Worm (Caenorhabditis elegans) whole organism, L4 larva: ENCODE data around the gene E01G4.6.

ENCODE experiments used
- D1046.2 ChIP-seq: fragments of 200-800 bp; sonication (Bioruptor generic); IDR thresholded peaks from 2 replicates; pipeline ENCODE4 v1.3.6; 2022; ENCODE audit warnings: missing genetic modification characterization, missing compliant biosample characterization
- F10B5.3 ChIP-seq: sonication (generic microtip); optimal IDR thresholded peaks from 2 replicates; lab custom pipeline; 2016; ENCODE audit warnings: mild to moderate bottlenecking, missing genetic modification characterization, missing compliant biosample characterization
- F26F4.8 ChIP-seq: fragments of 200-800 bp; sonication (Bioruptor generic); conservative IDR thresholded peaks from 2 replicates; pipeline ENCODE4 v1.3.6; 2022; ENCODE audit warnings: missing genetic modification characterization, missing compliant biosample characterization
- F37D6.2 ChIP-seq: sonication (generic microtip); optimal IDR thresholded peaks from 2 replicates; lab custom pipeline; 2016; ENCODE audit warnings: mild to moderate bottlenecking, missing genetic modification characterization, missing compliant biosample characterization
- F44E2.7 ChIP-seq: fragments of 200-800 bp; sonication (Bioruptor generic); IDR thresholded peaks from 2 replicates; pipeline ENCODE4 v2.1.2; 2022; ENCODE audit warnings: missing genetic modification characterization, missing compliant biosample characterization
- F49E8.2 ChIP-seq: sonication (generic microtip); optimal IDR thresholded peaks from 2 replicates; lab custom pipeline; 2016; ENCODE audit warnings: missing compliant biosample characterization, mild to moderate bottlenecking, missing genetic modification characterization, borderline replicate concordance
- T20F7.1 ChIP-seq: fragments of 200-800 bp; sonication (Bioruptor generic); optimal IDR thresholded peaks from 2 replicates; lab custom pipeline; 2018; ENCODE audit warnings: mild to moderate bottlenecking, missing genetic modification characterization, missing compliant biosample characterization
- T26A8.4 ChIP-seq: fragments of 200-800 bp; sonication (Bioruptor generic); IDR thresholded peaks from 2 replicates; pipeline ENCODE4 v1.3.6; 2022; ENCODE audit warnings: missing genetic modification characterization, missing compliant biosample characterization
- Y48G9A.11 ChIP-seq: fragments of 200-800 bp; sonication (Bioruptor generic); IDR thresholded peaks from 2 replicates; pipeline ENCODE4 v1.3.6; 2022; ENCODE audit warnings: missing genetic modification reagents, missing genetic modification characterization, missing compliant biosample characterization
- Y5F2A.4 ChIP-seq: fragments of 200-800 bp; sonication (Bioruptor generic); optimal IDR thresholded peaks from 2 replicates; lab custom pipeline; 2018; ENCODE audit warnings: mild to moderate bottlenecking, missing genetic modification characterization, missing compliant biosample characterization
- Y75B8A.6 ChIP-seq: fragments of 200-800 bp; sonication (Bioruptor generic); IDR thresholded peaks from 2 replicates; pipeline ENCODE4 v1.3.6; 2022; ENCODE audit warnings: missing genetic modification reagents, missing genetic modification characterization, missing compliant biosample characterization
- ZK337.2 ChIP-seq: fragments of 200-800 bp; sonication (Bioruptor generic); IDR thresholded peaks from 2 replicates; pipeline ENCODE4 v1.3.6; 2022; ENCODE audit warnings: missing genetic modification reagents, missing genetic modification characterization, missing compliant biosample characterization
- ZK546.5 ChIP-seq, 2 experiments: sonication (generic microtip); optimal IDR thresholded peaks; 2 replicates each; lab custom pipeline; 2017; ENCODE audit warnings: missing biosample characterization in 2 of 2, missing genetic modification characterization in 2 of 2
- aly-2 ChIP-seq: sonication (generic microtip); optimal IDR thresholded peaks from 2 replicates; lab custom pipeline; 2018; ENCODE audit warnings: missing biosample characterization, missing genetic modification characterization
- ceh-20 ChIP-seq: fragments of 200-800 bp; sonication (Bioruptor generic); IDR thresholded peaks from 2 replicates; pipeline ENCODE4 v1.3.6; 2022; ENCODE audit warnings: missing genetic modification reagents, missing genetic modification characterization, missing compliant biosample characterization
- ceh-44 ChIP-seq: fragments of 200-800 bp; sonication (Bioruptor generic); IDR thresholded peaks from 2 replicates; pipeline ENCODE4 v1.3.6; 2022; ENCODE audit warnings: missing genetic modification reagents, missing genetic modification characterization, missing compliant biosample characterization
- ceh-62 ChIP-seq: sonication (generic microtip); optimal IDR thresholded peaks from 2 replicates; lab custom pipeline; 2017; ENCODE audit warnings: missing biosample characterization, missing genetic modification characterization
- ces-1 ChIP-seq: fragments of 150-350 bp; sonication (generic microtip); optimal IDR thresholded peaks from 4 replicates; lab custom pipeline; 2014; ENCODE audit warnings: missing biosample characterization, missing genetic modification reagents, missing genetic modification characterization
- ctbp-1 ChIP-seq: fragments of 200-800 bp; sonication (Bioruptor generic); IDR thresholded peaks from 2 replicates; pipeline ENCODE4 v1.3.6; 2022; ENCODE audit warnings: missing genetic modification reagents, missing genetic modification characterization, missing compliant biosample characterization
- dmd-8 ChIP-seq: fragments of 200-800 bp; sonication (Bioruptor generic); IDR thresholded peaks from 2 replicates; pipeline ENCODE4 v1.3.6; 2022; ENCODE audit warnings: missing genetic modification characterization, missing compliant biosample characterization
- dmd-9 ChIP-seq: fragments of 200-800 bp; sonication (Bioruptor generic); IDR thresholded peaks from 2 replicates; pipeline ENCODE4 v1.3.6; 2022; ENCODE audit warnings: missing genetic modification reagents, missing genetic modification characterization, missing compliant biosample characterization
- fkh-10 ChIP-seq: fragments of 150-350 bp; optimal IDR thresholded peaks from 2 replicates; lab custom pipeline; 2014; ENCODE audit warnings: missing biosample characterization, missing genetic modification reagents, missing genetic modification characterization
- fos-1 ChIP-seq: fragments of 150-350 bp; optimal IDR thresholded peaks from 2 replicates; lab custom pipeline; 2014; ENCODE audit warnings: missing biosample characterization, missing genetic modification characterization
- gei-8 ChIP-seq: fragments of 200-800 bp; sonication (Bioruptor generic); optimal IDR thresholded peaks from 2 replicates; lab custom pipeline; 2018; ENCODE audit warnings: mild to moderate bottlenecking, missing genetic modification characterization, missing compliant biosample characterization
- hif-1 ChIP-seq, 2 experiments: sonication (generic microtip); optimal IDR thresholded peaks; 2 replicates each; lab custom pipeline; 2016 to 2017; ENCODE audit warnings: missing compliant biosample characterization in 2 of 2, missing genetic modification characterization in 2 of 2, missing genetic modification reagents in 2 of 2, missing genotype in 2 of 2, mild to moderate bottlenecking in 1 of 2
- hlh-11 ChIP-seq: fragments of 200-800 bp; sonication (Bioruptor generic); optimal IDR thresholded peaks from 2 replicates; lab custom pipeline; 2018; ENCODE audit warnings: mild to moderate bottlenecking, missing genetic modification characterization, missing compliant biosample characterization
- hlh-30 ChIP-seq: sonication (generic microtip); optimal IDR thresholded peaks from 2 replicates; lab custom pipeline; 2017; ENCODE audit warnings: antibody characterized with exemption, mild to moderate bottlenecking, missing genetic modification characterization, missing compliant biosample characterization; ENCODE audit not compliant: insufficient read depth
- hmg-1.1 ChIP-seq: fragments of 200-800 bp; sonication (Bioruptor generic); IDR thresholded peaks from 2 replicates; pipeline ENCODE4 v1.3.6; 2022; ENCODE audit warnings: missing genetic modification reagents, missing genetic modification characterization, missing compliant biosample characterization
- lin-13 ChIP-seq: fragments of 150-350 bp; optimal IDR thresholded peaks from 2 replicates; lab custom pipeline; 2014; ENCODE audit warnings: missing biosample characterization, missing genetic modification reagents, missing genetic modification characterization
- lin-38 ChIP-seq: fragments of 200-800 bp; sonication (Bioruptor generic); IDR thresholded peaks from 2 replicates; pipeline ENCODE4 v1.3.6; 2022; ENCODE audit warnings: missing genetic modification reagents, missing genetic modification characterization, missing compliant biosample characterization
- lin-39 ChIP-seq: fragments of 150-350 bp; optimal IDR thresholded peaks from 2 replicates; lab custom pipeline; 2014; ENCODE audit warnings: missing biosample characterization, missing genetic modification reagents, missing genetic modification characterization
- lir-3 ChIP-seq: sonication (generic microtip); optimal IDR thresholded peaks from 2 replicates; lab custom pipeline; 2016; ENCODE audit warnings: mild to moderate bottlenecking, missing genetic modification characterization, missing compliant biosample characterization
- madf-9 ChIP-seq: fragments of 200-800 bp; sonication (Bioruptor generic); conservative IDR thresholded peaks from 2 replicates; pipeline ENCODE4 v1.3.6; 2022; ENCODE audit warnings: missing genetic modification reagents, missing genetic modification characterization, missing compliant biosample characterization
- mxl-3 ChIP-seq: fragments of 200-800 bp; sonication (Bioruptor generic); optimal IDR thresholded peaks from 2 replicates; lab custom pipeline; 2018; ENCODE audit warnings: mild to moderate bottlenecking, missing genetic modification characterization, missing compliant biosample characterization
- nhr-10 ChIP-seq: fragments of 150-350 bp; optimal IDR thresholded peaks from 2 replicates; lab custom pipeline; 2014; ENCODE audit warnings: missing biosample characterization, missing genetic modification characterization
- nhr-111 ChIP-seq: fragments of 200-800 bp; sonication (Bioruptor generic); optimal IDR thresholded peaks from 2 replicates; lab custom pipeline; 2018; ENCODE audit warnings: mild to moderate bottlenecking, missing genetic modification characterization, missing compliant biosample characterization
- nhr-237 ChIP-seq: sonication (generic microtip); optimal IDR thresholded peaks from 2 replicates; lab custom pipeline; 2017; ENCODE audit warnings: missing biosample characterization, missing genetic modification characterization
- nhr-25 ChIP-seq: sonication (generic microtip); optimal IDR thresholded peaks from 2 replicates; lab custom pipeline; 2017; ENCODE audit warnings: missing genetic modification characterization, mild to moderate bottlenecking, missing compliant biosample characterization, antibody characterized with exemption, moderate library complexity, borderline replicate concordance; ENCODE audit not compliant: insufficient read depth
- nhr-42 ChIP-seq: fragments of 200-800 bp; sonication (Bioruptor generic); IDR thresholded peaks from 2 replicates; pipeline ENCODE4 v1.3.6; 2022; ENCODE audit warnings: missing genetic modification characterization, missing compliant biosample characterization
- nhr-76 ChIP-seq: fragments of 150-350 bp; optimal IDR thresholded peaks from 2 replicates; lab custom pipeline; 2014; ENCODE audit warnings: missing biosample characterization, missing genetic modification characterization
- pha-4 ChIP-seq, 2 experiments: fragments of 150-350 bp in 1 of 2; fragments of 200-800 bp in 1 of 2; sonication (Bioruptor generic) in 1 of 2; IDR thresholded peaks in 1 of 2; optimal IDR thresholded peaks in 1 of 2; 2 replicates each; pipeline versions ENCODE4 v1.3.6 to Lab custom; 2014 to 2022; ENCODE audit warnings: missing genetic modification characterization in 2 of 2, missing genetic modification reagents in 2 of 2, missing biosample characterization in 1 of 2, missing compliant biosample characterization in 1 of 2
- php-3 ChIP-seq: fragments of 200-800 bp; sonication (Bioruptor generic); IDR thresholded peaks from 2 replicates; pipeline ENCODE4 v1.3.6; 2022; ENCODE audit warnings: missing genetic modification reagents, missing genetic modification characterization, missing compliant biosample characterization
- pqm-1 ChIP-seq: sonication (generic microtip); optimal IDR thresholded peaks from 2 replicates; lab custom pipeline; 2017; ENCODE audit warnings: missing biosample characterization, missing genetic modification characterization
- saeg-2 ChIP-seq: fragments of 200-800 bp; sonication (Bioruptor generic); IDR thresholded peaks from 2 replicates; pipeline ENCODE4 v1.3.6; 2022; ENCODE audit warnings: missing genetic modification reagents, missing genetic modification characterization, missing compliant biosample characterization
- set-16 ChIP-seq: fragments of 200-800 bp; sonication (Bioruptor generic); IDR thresholded peaks from 2 replicates; pipeline ENCODE4 v1.3.6; 2022; ENCODE audit warnings: missing genetic modification reagents, missing genetic modification characterization, missing compliant biosample characterization
- tag-97 ChIP-seq: fragments of 200-800 bp; sonication (Bioruptor generic); IDR thresholded peaks from 2 replicates; pipeline ENCODE4 v1.3.6; 2022; ENCODE audit warnings: missing genetic modification characterization, missing compliant biosample characterization
- unc-39 ChIP-seq: sonication (generic microtip); optimal IDR thresholded peaks from 2 replicates; lab custom pipeline; 2017; ENCODE audit warnings: missing biosample characterization, missing genetic modification characterization
- unc-62 ChIP-seq, 3 experiments: fragments of 150-350 bp in 1 of 3; sonication (generic microtip); optimal IDR thresholded peaks in 2 of 3; peaks in 1 of 3; 1 replicate in 1 of 3; 2 replicates in 2 of 3; lab custom pipeline; 2014 to 2017; ENCODE audit warnings: missing biosample characterization in 3 of 3, missing genetic modification characterization in 3 of 3, missing genetic modification reagents in 3 of 3, missing genotype in 1 of 3
- zip-11 ChIP-seq: fragments of 200-800 bp; sonication (Bioruptor generic); IDR thresholded peaks from 2 replicates; pipeline ENCODE4 v1.3.6; 2022; ENCODE audit warnings: missing genetic modification characterization, missing compliant biosample characterization
- ztf-11 ChIP-seq: fragments of 150-350 bp; optimal IDR thresholded peaks from 2 replicates; lab custom pipeline; 2014; ENCODE audit warnings: missing biosample characterization, missing genetic modification characterization

E01G4.6 gene

ce11 chrII:13467838-13468389 is 14.3 kb upstream of the E01G4.6 start (continued):
- TF ChIP-seq nhr-42 (GFP tag; lab: Robert Waterston, UW) (no peak), unc-62 (GFP tag; optimal IDR thresholded peaks at IDR 0.05 in 1 of 2; lab: Kevin White, UChicago) (peak in 1 of 2 experiments; percentile 86), unc-62 (tag; optimal IDR thresholded peaks at IDR 0.05; lab: Kevin White, UChicago) (no peak), madf-9 (no peak), T26A8.4 (GFP tag; lab: Robert Waterston, UW) (no peak), ZK337.2 (GFP tag; lab: Robert Waterston, UW) (no peak), nhr-25 (tag; lab: Kevin White, UChicago) (no peak), lin-13 (GFP tag; lab: Kevin White, UChicago) (no peak), hlh-30 (tag; lab: Kevin White, UChicago) (peak; percentile 15), nhr-76 (no peak), ceh-62 (tag; lab: Kevin White, UChicago) (no peak), gei-8 (GFP tag; lab: Kevin White, UChicago) (no peak), Y75B8A.6 (no peak), F44E2.7 (GFP tag; lab: Robert Waterston, UW) (no peak), zip-11 (no peak), dmd-9 (GFP tag; lab: Robert Waterston, UW) (no peak), F10B5.3 (tag; lab: Kevin White, UChicago) (no peak), nhr-237 (tag; lab: Kevin White, UChicago) (no peak), lin-39 (tag; lab: Kevin White, UChicago) (no peak), D1046.2 (no peak), tag-97 (GFP tag; lab: Robert Waterston, UW) (no peak), ceh-20 (GFP tag; lab: Robert Waterston, UW) (no peak), ces-1 (GFP tag; lab: Kevin White, UChicago) (no peak), Y5F2A.4 (GFP tag; lab: Kevin White, UChicago) (no peak), F49E8.2 (tag; lab: Kevin White, UChicago) (no peak), lir-3 (tag; lab: Kevin White, UChicago) (no peak), dmd-8 (GFP tag; lab: Robert Waterston, UW) (no peak), mxl-3 (GFP tag; lab: Kevin White, UChicago) (peak; percentile 72), lin-38 (GFP tag; lab: Robert Waterston, UW) (no peak), ctbp-1 (GFP tag; lab: Robert Waterston, UW) (no peak), aly-2 (tag; lab: Kevin White, UChicago) (no peak), Y48G9A.11 (GFP tag; lab: Robert Waterston, UW) (no peak), nhr-10 (tag; lab: Kevin White, UChicago) (no peak), php-3 (GFP tag; lab: Robert Waterston, UW) (peak; percentile 80; the same call in 1 of the 2 replicates), nhr-111 (GFP tag; lab: Kevin White, UChicago) (no peak), fos-1 (tag; lab: Kevin White, UChicago) (no peak), hmg-1.1 (no peak), fkh-10 (GFP tag; lab: Kevin White, UChicago) (no peak), T20F7.1 (GFP tag; lab: Kevin White, UChicago) (no peak), ztf-11 (no peak), set-16 (GFP tag; lab: Robert Waterston, UW) (no peak), ceh-44 (no peak), F26F4.8 (GFP tag; lab: Robert Waterston, UW) (no peak), hif-1 (tag; optimal IDR thresholded peaks at IDR 0.05; lab: Kevin White, UChicago) (peak in 1 of 2 experiments; percentile 81), F37D6.2 (tag; lab: Kevin White, UChicago) (no peak), ZK546.5 (tag; optimal IDR thresholded peaks at IDR 0.05; lab: Kevin White, UChicago) (no peak), pqm-1 (tag; lab: Kevin White, UChicago) (peak; percentile 79), hlh-11 (tag; lab: Kevin White, UChicago) (peak; percentile 86), pha-4 (GFP tag; IDR thresholded peaks at IDR 0.05; lab: Robert Waterston, UW) (no peak), pha-4 (tag; optimal IDR thresholded peaks at IDR 0.05; lab: Kevin White, UChicago) (no peak), unc-39 (tag; lab: Kevin White, UChicago) (no peak), saeg-2 (GFP tag; lab: Robert Waterston, UW) (no peak)
